Worm (Caenorhabditis elegans) whole organism, L1 larva: ENCODE data around the gene C14E2.1.

ENCODE experiments used
- aha-1 ChIP-seq: fragments of 150-350 bp; optimal IDR thresholded peaks from 2 replicates; lab custom pipeline; 2014; ENCODE audit warnings: missing biosample characterization, missing genetic modification characterization
- ama-1 ChIP-seq: fragments of 150-350 bp; optimal IDR thresholded peaks from 2 replicates; lab custom pipeline; 2014
- mdl-1 ChIP-seq, 2 experiments: fragments of 150-350 bp; optimal IDR thresholded peaks; 2 replicates each; lab custom pipeline; 2014 to 2017; ENCODE audit warnings: missing biosample characterization in 2 of 2, missing genetic modification characterization in 2 of 2, inconsistent platforms in 1 of 2
- nhr-71 ChIP-seq: sonication (generic microtip); optimal IDR thresholded peaks from 2 replicates; lab custom pipeline; 2016; ENCODE audit warnings: mild to moderate bottlenecking, missing genetic modification characterization, moderate library complexity, missing compliant biosample characterization

DNA sequence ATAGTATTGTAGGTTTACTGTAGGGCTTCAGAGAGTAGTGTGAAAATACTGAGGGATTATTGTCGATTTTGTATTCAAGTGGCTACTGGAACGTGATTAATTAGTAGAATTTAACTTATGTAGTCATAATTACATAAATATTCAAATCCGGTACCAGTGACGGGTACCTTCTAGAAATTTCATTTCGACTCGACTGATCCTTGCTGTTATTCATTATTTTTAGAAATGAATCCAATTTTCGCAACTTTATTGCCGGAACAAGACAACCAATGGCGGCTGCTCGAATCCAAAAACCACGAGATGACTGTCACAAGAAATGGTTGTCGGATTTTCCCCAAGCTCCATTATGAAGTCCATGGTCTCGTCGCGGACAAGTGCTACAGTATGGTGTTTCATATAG is 38.7 kb downstream of the C14E2.1 start, which contains the start of gene tbx-41:
- TF ChIP-seq aha-1 (tag; lab: Kevin White, UChicago) (no peak), nhr-71 (no peak), mdl-1 (tag; optimal IDR thresholded peaks at IDR 0.05; lab: Kevin White, UChicago) (no peak), ama-1 (lab: Kevin White, UChicago) (no peak)
